Fruit fly (Drosophila melanogaster) whole organism, prepupa: ENCODE results near the gene CycH.

Source experiments
- Blimp-1 ChIP-seq: fragments of 200-800 bp; sonication (Bioruptor generic); optimal IDR thresholded peaks from 3 replicates; lab custom pipeline; 2017; ENCODE audit warnings: missing biosample characterization, missing genetic modification characterization, mild to moderate bottlenecking, moderate library complexity, missing genetic modification reagents
- CG10631 ChIP-seq: fragments of 200-800 bp; sonication (Bioruptor generic); optimal IDR thresholded peaks from 2 replicates; lab custom pipeline; 2016; ENCODE audit warnings: missing biosample characterization, missing genetic modification characterization
- CG10669 ChIP-seq: fragments of 200-800 bp; sonication (Bioruptor generic); optimal IDR thresholded peaks from 3 replicates; lab custom pipeline; 2018; ENCODE audit warnings: missing biosample characterization, mild to moderate bottlenecking, missing genetic modification characterization, moderate library complexity
- CG11294 ChIP-seq: fragments of 200-800 bp; sonication (Bioruptor generic); IDR thresholded peaks from 2 replicates; pipeline ENCODE4 v1.3.6; 2022; ENCODE audit warnings: missing biosample characterization, missing genetic modification characterization
- CG11902 ChIP-seq: fragments of 200-800 bp; sonication (Bioruptor generic); optimal IDR thresholded peaks from 3 replicates; lab custom pipeline; 2016; ENCODE audit warnings: missing biosample characterization, missing genetic modification characterization
- CG16779 ChIP-seq: fragments of 200-800 bp; sonication (Bioruptor generic); optimal IDR thresholded peaks from 3 replicates; lab custom pipeline; 2017; ENCODE audit warnings: missing biosample characterization, mild to moderate bottlenecking, missing genetic modification characterization
- CG3032 ChIP-seq: fragments of 200-800 bp; optimal IDR thresholded peaks from 2 replicates; lab custom pipeline; 2019; ENCODE audit warnings: missing biosample characterization, mild to moderate bottlenecking, missing genetic modification characterization, moderate library complexity
- CG31627 ChIP-seq: fragments of 200-800 bp; sonication (Bioruptor generic); optimal IDR thresholded peaks from 3 replicates; lab custom pipeline; 2016; ENCODE audit warnings: missing biosample characterization, missing genetic modification characterization
- CG32006 ChIP-seq: fragments of 200-800 bp; sonication (Bioruptor generic); optimal IDR thresholded peaks from 3 replicates; lab custom pipeline; 2017; ENCODE audit warnings: missing biosample characterization, mild to moderate bottlenecking, missing genetic modification characterization
- CG34406 ChIP-seq: fragments of 200-800 bp; sonication (Bioruptor generic); optimal IDR thresholded peaks from 3 replicates; lab custom pipeline; 2016; ENCODE audit warnings: missing biosample characterization, missing genetic modification characterization
- CG3919 ChIP-seq: fragments of 200-800 bp; sonication (Bioruptor generic); optimal IDR thresholded peaks from 3 replicates; lab custom pipeline; 2016; ENCODE audit warnings: missing biosample characterization, missing genetic modification characterization
- CG4318 ChIP-seq: fragments of 200-800 bp; sonication (Bioruptor generic); optimal IDR thresholded peaks from 3 replicates; lab custom pipeline; 2017; ENCODE audit warnings: missing biosample characterization, mild to moderate bottlenecking, missing genetic modification characterization
- CG6163 ChIP-seq: fragments of 200-800 bp; sonication (Bioruptor generic); IDR thresholded peaks from 3 replicates; pipeline ENCODE4 v1.3.6; 2022; ENCODE audit warnings: missing biosample characterization, missing genetic modification characterization
- CG6276 ChIP-seq: fragments of 200-800 bp; sonication (Bioruptor generic); optimal IDR thresholded peaks from 2 replicates; lab custom pipeline; 2017; ENCODE audit warnings: missing biosample characterization, mild to moderate bottlenecking, missing genetic modification characterization
- CG6792 ChIP-seq: fragments of 200-800 bp; sonication (Bioruptor generic); optimal IDR thresholded peaks from 3 replicates; lab custom pipeline; 2016; ENCODE audit warnings: missing biosample characterization, missing genetic modification characterization
- CG6808 ChIP-seq: fragments of 200-800 bp; sonication (Bioruptor generic); optimal IDR thresholded peaks from 3 replicates; lab custom pipeline; 2017; ENCODE audit warnings: missing biosample characterization, missing genetic modification characterization, mild to moderate bottlenecking, moderate library complexity, missing genetic modification reagents
- CG6854 ChIP-seq: fragments of 200-800 bp; sonication (Bioruptor generic); optimal IDR thresholded peaks from 2 replicates; lab custom pipeline; 2017; ENCODE audit warnings: missing biosample characterization, mild to moderate bottlenecking, missing genetic modification characterization
- CG7368 ChIP-seq: fragments of 200-800 bp; sonication (Bioruptor generic); optimal IDR thresholded peaks from 3 replicates; lab custom pipeline; 2016; ENCODE audit warnings: missing biosample characterization, missing genetic modification characterization
- CG8632 ChIP-seq: fragments of 200-800 bp; sonication (Bioruptor generic); optimal IDR thresholded peaks from 3 replicates; lab custom pipeline; 2016; ENCODE audit warnings: missing biosample characterization, missing genetic modification characterization
- CG9139 ChIP-seq: fragments of 200-800 bp; sonication (Bioruptor generic); optimal IDR thresholded peaks from 3 replicates; lab custom pipeline; 2017; ENCODE audit warnings: missing biosample characterization, mild to moderate bottlenecking, missing genetic modification characterization
- Eip75B ChIP-seq: fragments of 200-800 bp; sonication (Bioruptor generic); optimal IDR thresholded peaks from 3 replicates; lab custom pipeline; 2016; ENCODE audit warnings: missing biosample characterization, missing genetic modification characterization
- Eip78C ChIP-seq: fragments of 200-800 bp; sonication (Bioruptor generic); peaks from one replicate; lab custom pipeline; 2016; ENCODE audit warnings: missing biosample characterization, missing genetic modification characterization
- Eip93F ChIP-seq: fragments of 200-800 bp; sonication (Bioruptor generic); optimal IDR thresholded peaks from 2 replicates; lab custom pipeline; 2016; ENCODE audit warnings: missing biosample characterization, mild to moderate bottlenecking, missing genetic modification characterization
- Ets21C ChIP-seq: fragments of 200-800 bp; sonication (Bioruptor generic); optimal IDR thresholded peaks from 3 replicates; lab custom pipeline; 2016; ENCODE audit warnings: missing biosample characterization, missing genetic modification characterization
- Gug ChIP-seq: fragments of 200-800 bp; sonication (Bioruptor generic); IDR thresholded peaks from 2 replicates; pipeline ENCODE4 v1.3.6; 2022; ENCODE audit warnings: missing biosample characterization, missing genetic modification characterization
- Hr39 ChIP-seq: fragments of 200-800 bp; sonication (Bioruptor generic); optimal IDR thresholded peaks from 2 replicates; lab custom pipeline; 2016; ENCODE audit warnings: missing biosample characterization, missing genetic modification characterization
- Hr4 ChIP-seq: fragments of 200-800 bp; sonication (Bioruptor generic); optimal IDR thresholded peaks from 3 replicates; lab custom pipeline; 2016; ENCODE audit warnings: missing biosample characterization, missing genetic modification characterization
- Met ChIP-seq: fragments of 200-800 bp; sonication (Bioruptor generic); optimal IDR thresholded peaks from 3 replicates; lab custom pipeline; 2016; ENCODE audit warnings: missing biosample characterization, missing genetic modification characterization
- OdsH ChIP-seq: fragments of 200-800 bp; sonication (Bioruptor generic); optimal IDR thresholded peaks from 3 replicates; lab custom pipeline; 2016; ENCODE audit warnings: missing biosample characterization, missing genetic modification characterization
- Smox ChIP-seq: fragments of 200-800 bp; sonication (Bioruptor generic); optimal IDR thresholded peaks from 3 replicates; lab custom pipeline; 2016; ENCODE audit warnings: missing biosample characterization, missing genetic modification characterization
- Sox102F ChIP-seq: fragments of 200-800 bp; sonication (Bioruptor generic); optimal IDR thresholded peaks from 2 replicates; lab custom pipeline; 2016; ENCODE audit warnings: missing biosample characterization, mild to moderate bottlenecking, missing genetic modification characterization
- Sox14 ChIP-seq: fragments of 200-800 bp; sonication (Bioruptor generic); optimal IDR thresholded peaks from 3 replicates; lab custom pipeline; 2016; ENCODE audit warnings: missing biosample characterization, missing genetic modification characterization
- Sox15 ChIP-seq: fragments of 200-800 bp; sonication (Bioruptor generic); optimal IDR thresholded peaks from 3 replicates; lab custom pipeline; 2016; ENCODE audit warnings: missing biosample characterization, missing genetic modification characterization
- achi ChIP-seq: fragments of 200-800 bp; sonication (Bioruptor generic); optimal IDR thresholded peaks from 3 replicates; lab custom pipeline; 2016; ENCODE audit warnings: missing biosample characterization, missing genetic modification characterization
- acj6 ChIP-seq: fragments of 200-800 bp; sonication (Bioruptor generic); optimal IDR thresholded peaks from 3 replicates; lab custom pipeline; 2016; ENCODE audit warnings: missing biosample characterization, missing genetic modification characterization
- cyc ChIP-seq: fragments of 200-800 bp; sonication (Bioruptor generic); optimal IDR thresholded peaks from 3 replicates; lab custom pipeline; 2016; ENCODE audit warnings: missing biosample characterization, missing genetic modification characterization
- dsx ChIP-seq: fragments of 200-800 bp; optimal IDR thresholded peaks from 3 replicates; lab custom pipeline; 2019; ENCODE audit warnings: missing biosample characterization, mild to moderate bottlenecking, missing genetic modification characterization, moderate library complexity; ENCODE audit not compliant: poor library complexity, severe bottlenecking
- eg ChIP-seq: fragments of 200-800 bp; sonication (Bioruptor generic); IDR thresholded peaks from 3 replicates; pipeline ENCODE4 v1.3.6; 2022; ENCODE audit warnings: missing biosample characterization, missing genetic modification characterization
- fd59A ChIP-seq: fragments of 200-800 bp; sonication (Bioruptor generic); optimal IDR thresholded peaks from 2 replicates; lab custom pipeline; 2017; ENCODE audit warnings: missing biosample characterization, mild to moderate bottlenecking, missing genetic modification characterization, missing genetic modification reagents
- fkh ChIP-seq: fragments of 200-800 bp; sonication (Bioruptor generic); optimal IDR thresholded peaks from 3 replicates; lab custom pipeline; 2017; ENCODE audit warnings: missing biosample characterization, mild to moderate bottlenecking, missing genetic modification characterization, moderate library complexity
- lz ChIP-seq: fragments of 200-800 bp; sonication (Bioruptor generic); optimal IDR thresholded peaks from 3 replicates; lab custom pipeline; 2016; ENCODE audit warnings: missing biosample characterization, missing genetic modification characterization
- net ChIP-seq: fragments of 200-800 bp; sonication (Bioruptor generic); optimal IDR thresholded peaks from 3 replicates; lab custom pipeline; 2016; ENCODE audit warnings: missing biosample characterization, missing genetic modification characterization
- pdm3 ChIP-seq: fragments of 200-800 bp; sonication (Bioruptor generic); optimal IDR thresholded peaks from 3 replicates; lab custom pipeline; 2016; ENCODE audit warnings: missing biosample characterization, missing genetic modification characterization
- salr ChIP-seq, 2 experiments: fragments of 200-800 bp; sonication (Bioruptor generic); optimal IDR thresholded peaks; 3 replicates each; lab custom pipeline; 2016 to 2018; ENCODE audit warnings: missing biosample characterization in 2 of 2, missing genetic modification characterization in 2 of 2, mild to moderate bottlenecking in 1 of 2
- ss ChIP-seq, 2 experiments: fragments of 200-800 bp; sonication (Bioruptor generic); optimal IDR thresholded peaks; 2 replicates in 1 of 2; 3 replicates in 1 of 2; lab custom pipeline; 2017 to 2018; ENCODE audit warnings: mild to moderate bottlenecking in 2 of 2, missing biosample characterization in 2 of 2, missing genetic modification characterization in 2 of 2, moderate library complexity in 1 of 2
- svp ChIP-seq: fragments of 200-800 bp; sonication (Bioruptor generic); peaks from one replicate; lab custom pipeline; 2016; ENCODE audit warnings: missing biosample characterization, missing genetic modification characterization
- vri ChIP-seq: fragments of 200-800 bp; sonication (Bioruptor generic); optimal IDR thresholded peaks from 3 replicates; lab custom pipeline; 2016; ENCODE audit warnings: missing biosample characterization, mild to moderate bottlenecking, missing genetic modification characterization

The CycH gene

dm6 chr3L:21830125-21830524, 8.3 kb downstream of the CycH start:
- TF ChIP-seq CG7368 (no peak), CG32006 (GFP tag; lab: Kevin White, UChicago) (no peak), CG3032 (tag; lab: Kevin White, UChicago) (no peak), CG10631 (GFP tag; lab: Kevin White, UChicago) (no peak), CG34406 (GFP tag; lab: Kevin White, UChicago) (no peak), Eip78C (GFP tag; lab: Kevin White, UChicago) (peak; percentile 21), CG6808 (GFP tag; lab: Kevin White, UChicago) (no peak)
- TF ChIP-seq, all 60 proteins: peak for 1

DNA sequence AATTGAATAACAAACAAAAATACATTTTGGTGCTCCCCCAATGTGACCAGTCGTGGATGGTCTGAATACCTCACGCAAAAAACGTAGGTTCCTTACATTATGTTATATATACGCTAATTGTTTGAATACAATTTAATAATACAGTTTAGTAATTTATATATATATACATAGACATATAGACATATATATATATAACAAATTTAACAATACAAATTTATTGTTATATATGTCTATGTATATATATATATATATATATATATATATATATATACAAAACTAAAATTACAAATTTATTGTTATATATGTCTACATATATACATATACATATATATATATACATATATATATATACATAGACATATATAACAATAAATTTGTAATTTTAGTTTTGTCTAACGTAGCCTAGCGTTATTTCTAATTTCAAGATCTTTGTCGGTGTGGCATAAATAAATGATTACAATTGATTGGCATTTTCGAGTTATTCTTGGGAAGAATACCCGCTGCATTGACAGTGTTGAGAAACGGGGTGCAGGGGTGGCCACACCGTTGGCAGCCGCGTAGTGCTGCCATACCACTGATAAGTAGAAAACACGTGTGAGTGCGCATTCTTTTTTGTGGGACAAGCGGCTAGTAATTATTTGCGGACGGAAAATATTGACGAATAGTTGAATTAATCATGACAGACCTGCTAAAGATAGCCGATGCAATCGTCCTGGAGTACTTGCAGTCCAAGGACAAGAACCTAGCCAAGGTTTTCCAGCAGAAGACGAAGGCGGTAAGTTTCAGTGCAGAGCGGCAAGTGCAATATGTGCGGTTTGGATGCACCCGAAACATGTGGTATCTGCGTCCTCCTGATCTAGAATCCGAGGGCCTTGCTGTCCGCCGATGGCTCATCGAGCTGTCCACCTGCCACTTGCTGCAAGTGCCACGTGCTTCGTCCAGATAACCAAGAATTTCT, 10.7 kb downstream of the CycH start, which contains the start of the genes CG7148 and Nopp140:
Gene CG7148, minus strand, starts transcription at position 51 of the 958 bp plus-strand sequence.
Gene Nopp140, plus strand, starts transcription at position 572 of the 958 bp plus-strand sequence.
- TF ChIP-seq CG7368 (peak; percentile 58), Met (no peak), lz (GFP tag; lab: Kevin White, UChicago) (peak; percentile 51), Sox102F (GFP tag; lab: Kevin White, UChicago) (no peak), salr (GFP tag; optimal IDR thresholded peaks at IDR 0.05; lab: Kevin White, UChicago) (peak in 1 of 2 experiments; percentile 18), Eip78C (GFP tag; lab: Kevin White, UChicago) (peak; percentile 65), eg (GFP tag; lab: Robert Waterston, UW) (peak; percentile 85), Sox15 (GFP tag; lab: Kevin White, UChicago) (peak; percentile 36), CG10669 (no peak), cyc (peak; percentile 60), CG32006 (GFP tag; lab: Kevin White, UChicago) (no peak), CG6163 (GFP tag; lab: Robert Waterston, UW) (peak; percentile 73), Eip93F (GFP tag; lab: Kevin White, UChicago) (no peak), vri (GFP tag; lab: Kevin White, UChicago) (no peak), fkh (GFP tag; lab: Kevin White, UChicago) (no peak), svp (peak; percentile 41), CG4318 (GFP tag; lab: Kevin White, UChicago) (no peak), CG11902 (GFP tag; lab: Kevin White, UChicago) (peak; percentile 42), net (GFP tag; lab: Kevin White, UChicago) (peak; percentile 62), CG8632 (peak; percentile 64), Ets21C (GFP tag; lab: Kevin White, UChicago) (no peak), CG9139 (GFP tag; lab: Kevin White, UChicago) (no peak), OdsH (GFP tag; lab: Kevin White, UChicago) (peak; percentile 60), CG6854 (no peak), ss (GFP tag; optimal IDR thresholded peaks at IDR 0.05; lab: Kevin White, UChicago) (no peak), achi (GFP tag; lab: Kevin White, UChicago) (no peak), CG16779 (no peak), Gug (GFP tag; lab: Robert Waterston, UW) (no peak), fd59A (no peak), CG11294 (GFP tag; lab: Robert Waterston, UW) (no peak), CG34406 (GFP tag; lab: Kevin White, UChicago) (peak; percentile 52), Eip75B (GFP tag; lab: Kevin White, UChicago) (no peak), pdm3 (no peak), CG6808 (GFP tag; lab: Kevin White, UChicago) (no peak), CG6792 (peak; percentile 48), Smox (no peak), CG10631 (GFP tag; lab: Kevin White, UChicago) (peak; percentile 65), Hr4 (GFP tag; lab: Kevin White, UChicago) (peak; percentile 52), Hr39 (peak; percentile 63), acj6 (GFP tag; lab: Kevin White, UChicago) (peak; percentile 60), Sox14 (GFP tag; lab: Kevin White, UChicago) (peak; percentile 37), CG31627 (peak; percentile 70), dsx (GFP tag; lab: Kevin White, UChicago) (peak; percentile 43), CG3919 (GFP tag; lab: Kevin White, UChicago) (peak; percentile 74), Blimp-1 (no peak), CG6276 (GFP tag; lab: Kevin White, UChicago) (no peak)
